Worm (Caenorhabditis elegans) whole organism, young adult: ENCODE measurements around the gene F35F10.1.

Experiments used
- F22D6.2 ChIP-seq: sonication (generic microtip); optimal IDR thresholded peaks from 2 replicates; lab custom pipeline; 2016; ENCODE audit warnings: mild to moderate bottlenecking, missing genetic modification characterization, missing compliant biosample characterization
- chd-7 ChIP-seq: sonication (generic microtip); optimal IDR thresholded peaks from 2 replicates; lab custom pipeline; 2016; ENCODE audit warnings: mild to moderate bottlenecking, missing genetic modification characterization, moderate library complexity, missing compliant biosample characterization
- fkh-3 ChIP-seq: sonication (generic microtip); optimal IDR thresholded peaks from 2 replicates; lab custom pipeline; 2016; ENCODE audit warnings: mild to moderate bottlenecking, missing genetic modification characterization, missing compliant biosample characterization
- lsl-1 ChIP-seq: fragments of 200-800 bp; sonication (Bioruptor generic); optimal IDR thresholded peaks from 2 replicates; lab custom pipeline; 2018; ENCODE audit warnings: mild to moderate bottlenecking, missing genetic modification characterization, moderate library complexity, missing compliant biosample characterization
- mxl-1 ChIP-seq: sonication (generic microtip); optimal IDR thresholded peaks from 2 replicates; lab custom pipeline; 2016; ENCODE audit warnings: missing genetic modification characterization, missing compliant biosample characterization
- nhr-80 ChIP-seq: sonication (generic microtip); optimal IDR thresholded peaks from 2 replicates; lab custom pipeline; 2016; ENCODE audit warnings: missing genetic modification characterization, missing compliant biosample characterization
- pha-4 ChIP-seq: fragments of 150-350 bp; sonication (generic microtip); optimal IDR thresholded peaks from 2 replicates; lab custom pipeline; 2014; ENCODE audit warnings: missing biosample characterization, missing genetic modification reagents, missing genetic modification characterization
- repo-1 ChIP-seq: sonication (generic microtip); optimal IDR thresholded peaks from 2 replicates; lab custom pipeline; 2017; ENCODE audit warnings: mild to moderate bottlenecking, missing genetic modification characterization, missing compliant biosample characterization
- tlf-1 ChIP-seq: fragments of 200-800 bp; sonication (Bioruptor generic); optimal IDR thresholded peaks from 2 replicates; lab custom pipeline; 2018; ENCODE audit warnings: mild to moderate bottlenecking, missing genetic modification characterization, missing compliant biosample characterization
- unc-62 ChIP-seq: fragments of 150-350 bp; optimal IDR thresholded peaks from 2 replicates; lab custom pipeline; 2014; ENCODE audit warnings: missing biosample characterization, missing genetic modification reagents, missing genetic modification characterization

ce11 chrV:3361633-3362032 is 45.5 kb downstream of the F35F10.1 start:
- TF ChIP-seq mxl-1 (tag; lab: Kevin White, UChicago) = no peak
- no peak for TF ChIP-seq tlf-1 (GFP tag; lab: Kevin White, UChicago)
- TF ChIP-seq nhr-80 = no peak
- TF ChIP-seq F22D6.2 (tag; lab: Kevin White, UChicago) = no peak
- TF ChIP-seq fkh-3 (tag; lab: Kevin White, UChicago) = no peak
- TF ChIP-seq chd-7 = no peak
- TF ChIP-seq lsl-1 = no peak
- no peak for TF ChIP-seq repo-1 (tag; lab: Kevin White, UChicago)
- no peak for TF ChIP-seq unc-62 (GFP tag; lab: Kevin White, UChicago)
- TF ChIP-seq pha-4 (tag; lab: Kevin White, UChicago) = no peak
